Fruit fly (Drosophila melanogaster): ENCODE measurements around the gene Poc1.

The Poc1 gene

DNA sequence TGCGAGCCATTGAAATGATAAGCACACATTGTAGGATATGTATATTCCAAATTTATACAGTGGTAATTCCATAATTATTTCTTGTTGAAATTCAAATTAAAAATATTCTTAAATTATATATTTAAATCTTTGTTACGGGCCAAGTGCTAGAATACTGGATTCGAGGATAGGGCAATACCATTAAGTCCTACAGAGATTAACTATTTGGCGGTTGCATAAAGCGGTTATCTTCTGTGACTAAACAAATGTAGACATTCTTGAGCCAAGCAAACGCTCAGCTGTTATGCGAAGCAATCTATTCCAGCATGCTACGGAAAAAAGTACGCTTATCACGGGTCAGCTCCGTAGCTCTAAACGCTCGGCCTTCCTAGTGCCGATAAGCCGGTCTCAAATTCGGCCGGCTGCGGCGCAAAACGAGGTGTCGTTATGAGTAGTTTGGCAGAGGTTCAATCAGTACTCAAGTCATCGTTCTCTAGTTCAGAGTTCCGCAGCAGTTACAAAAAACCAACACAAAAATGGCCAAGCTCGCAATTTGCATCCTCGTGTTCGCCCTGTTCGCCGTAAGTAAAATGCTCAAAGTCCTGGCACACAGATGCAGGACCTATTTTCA lies 33.6 kb downstream of the Poc1 start, which contains the start of gene Nplp2 (continued):
- TF ChIP-seq PHDP (tag; optimal IDR thresholded peaks at IDR 0.05) = peak; percentile 76
- no peak for TF ChIP-seq Nf-YC (tag; optimal IDR thresholded peaks at IDR 0.05)
- peak; percentile 21 for TF ChIP-seq CG8388 (GFP tag; optimal IDR thresholded peaks at IDR 0.05)
- TF ChIP-seq slbo (GFP tag; IDR thresholded peaks at IDR 0.05) = peak; percentile 71
- TF ChIP-seq luna (GFP tag; optimal IDR thresholded peaks at IDR 0.05) = no peak
- no peak for TF ChIP-seq CG3163 (GFP tag; optimal IDR thresholded peaks at IDR 0.05)
- TF ChIP-seq BEAF-32 (GFP tag; optimal IDR thresholded peaks at IDR 0.05) = no peak
- no peak for TF ChIP-seq MESR4 (GFP tag; optimal IDR thresholded peaks at IDR 0.05)
- TF ChIP-seq wdn (GFP tag; IDR thresholded peaks at IDR 0.05) = peak; percentile 60; the same call in 1 of the 2 replicates
- TF ChIP-seq hkb (optimal IDR thresholded peaks at IDR 0.05) = no peak
- TF ChIP-seq hkb (GFP tag; IDR thresholded peaks at IDR 0.05) = no peak; the same call in 1 of the 2 replicates
- no peak for TF ChIP-seq pan (optimal IDR thresholded peaks at IDR 0.05)
- TF ChIP-seq pan (GFP tag; optimal IDR thresholded peaks at IDR 0.05 in 1 of 2, IDR thresholded peaks at IDR 0.05 in 1 of 2) = peak in 1 of 2 experiments; percentile 40
- TF ChIP-seq CG9932 (GFP tag; IDR thresholded peaks at IDR 0.05) = peak; percentile 49
- TF ChIP-seq CG31365 (tag; optimal IDR thresholded peaks at IDR 0.05) = no peak
- no peak for TF ChIP-seq CG13287 (GFP tag; IDR thresholded peaks at IDR 0.05; ENCODE audit: partially characterized antibody)
- TF ChIP-seq CG15269 (tag; optimal IDR thresholded peaks at IDR 0.05) = peak; percentile 74
- TF ChIP-seq Pdp1 (GFP tag; optimal IDR thresholded peaks at IDR 0.05) = peak in 1 of 2 experiments; percentile 56
- TF ChIP-seq Bteb2 (GFP tag; optimal IDR thresholded peaks at IDR 0.05) = no peak
- TF ChIP-seq CG31224 (GFP tag; IDR thresholded peaks at IDR 0.05) = peak; percentile 31; the same call in 1 of the 2 replicates
- TF ChIP-seq CG12391 (tag; optimal IDR thresholded peaks at IDR 0.05) = peak; percentile 56
- TF ChIP-seq Sox102F (GFP tag; optimal IDR thresholded peaks at IDR 0.05) = peak; percentile 57
- peak; percentile 65 for TF ChIP-seq CG14014 (GFP tag; IDR thresholded peaks at IDR 0.05)
- TF ChIP-seq tup (GFP tag; optimal IDR thresholded peaks at IDR 0.05) = no peak
- peak; percentile 24 for TF ChIP-seq CG12219 (GFP tag; optimal IDR thresholded peaks at IDR 0.05)
- no peak for TF ChIP-seq aop (GFP tag; IDR thresholded peaks at IDR 0.05)
- TF ChIP-seq chif (GFP tag; optimal IDR thresholded peaks at IDR 0.05) = no peak
- TF ChIP-seq H2.0 (GFP tag; IDR thresholded peaks at IDR 0.05) = peak; percentile 73
- TF ChIP-seq CG4360 (GFP tag; IDR thresholded peaks at IDR 0.05) = no peak
- TF ChIP-seq CG8765 (GFP tag; IDR thresholded peaks at IDR 0.05) = 0 out of 2 replicates have a peak, but pooled peaks have one; percentile 33
- no peak for TF ChIP-seq jumu (GFP tag; optimal IDR thresholded peaks at IDR 0.05)
- no peak for TF ChIP-seq CG4328 (GFP tag; optimal IDR thresholded peaks at IDR 0.05)
- no peak for TF ChIP-seq Ssrp (tag; optimal IDR thresholded peaks at IDR 0.05)
- TF ChIP-seq sqz (GFP tag; optimal IDR thresholded peaks at IDR 0.05) = peak; percentile 8
- TF ChIP-seq wor (GFP tag; IDR thresholded peaks at IDR 0.05) = 0 out of 2 replicates have a peak, but pooled peaks have one; percentile 19
- peak; percentile 35; the same call in 1 of the 2 replicates for TF ChIP-seq al (GFP tag; IDR thresholded peaks at IDR 0.05)
- no peak for TF ChIP-seq sr (GFP tag; IDR thresholded peaks at IDR 0.05)
- no peak for TF ChIP-seq kay (GFP tag; optimal IDR thresholded peaks at IDR 0.05)
- peak; percentile 35; the same call in 1 of the 2 replicates for TF ChIP-seq CG14441 (GFP tag; IDR thresholded peaks at IDR 0.05)
- no peak for TF ChIP-seq Lhr (GFP tag; optimal IDR thresholded peaks at IDR 0.05)
- peak; percentile 92 for TF ChIP-seq CG13624 (GFP tag; optimal IDR thresholded peaks at IDR 0.05)
- peak; percentile 86 for TF ChIP-seq Rfx (GFP tag; IDR thresholded peaks at IDR 0.05)
- TF ChIP-seq CG7928 (GFP tag; optimal IDR thresholded peaks at IDR 0.05) = no peak
- TF ChIP-seq CG6272 (GFP tag; IDR thresholded peaks at IDR 0.05) = peak; percentile 51; the same call in 1 of the 2 replicates
- peak; percentile 47 for TF ChIP-seq Dek (tag; optimal IDR thresholded peaks at IDR 0.05)
- peak; percentile 35; the same call in 1 of the 2 replicates for TF ChIP-seq CG32772 (GFP tag; IDR thresholded peaks at IDR 0.05)
- TF ChIP-seq Hand (GFP tag; optimal IDR thresholded peaks at IDR 0.05) = no peak
- TF ChIP-seq slou (GFP tag; optimal IDR thresholded peaks at IDR 0.05) = no peak
- TF ChIP-seq hb (GFP tag; IDR thresholded peaks at IDR 0.05; ENCODE audit: partially characterized antibody) = no peak
- TF ChIP-seq CG10209 (GFP tag; optimal IDR thresholded peaks at IDR 0.05) = peak; percentile 56

Data from whole organism, embryonic.